Worm (Caenorhabditis elegans): Measurements from ENCODE around the gene ZK593.2.

DNA sequence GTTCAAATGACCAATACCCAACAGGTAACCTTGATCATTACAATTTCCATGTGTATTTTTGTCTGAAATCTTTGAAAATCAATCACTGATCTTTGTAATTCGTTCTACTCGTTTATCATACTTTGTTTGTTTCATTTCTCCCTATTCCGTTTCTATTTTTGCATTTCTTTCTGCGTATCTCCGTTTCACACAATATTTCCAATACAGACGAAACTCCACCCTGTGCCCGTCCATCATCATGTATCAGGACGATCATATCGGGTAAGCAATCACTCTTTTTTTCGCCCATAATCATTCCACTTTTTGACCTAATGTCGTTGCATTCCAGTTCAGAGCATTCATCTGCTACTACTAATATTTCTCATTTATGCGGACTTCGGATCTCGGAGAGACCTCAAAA lies 3.5 kb upstream of the ZK593.2 start, which contains the start of gene pyk-2:
- TF ChIP-seq unc-62 (GFP tag; optimal IDR thresholded peaks at IDR 0.05) (no peak), sptf-1 (tag; optimal IDR thresholded peaks at IDR 0.05) (no peak), blmp-1 (tag; optimal IDR thresholded peaks at IDR 0.05) (no peak), snpc-4 (tag; optimal IDR thresholded peaks at IDR 0.05) (no peak), ztf-11 (tag; optimal IDR thresholded peaks at IDR 0.05) (no peak)
